Worm (Caenorhabditis elegans): ENCODE results near the gene C50F7.3.

The C50F7.3 gene

ce11 chrIV:7736616-7737015 lies 4.5 kb downstream of the C50F7.3 start:
- TF ChIP-seq zfp-2 (tag; optimal IDR thresholded peaks at IDR 0.05) (no peak), F44E2.7 (GFP tag; IDR thresholded peaks at IDR 0.05) (no peak), attf-4 (tag; optimal IDR thresholded peaks at IDR 0.05) (no peak), nhr-6 (tag; optimal IDR thresholded peaks at IDR 0.05) (no peak), aha-1 (tag) (no peak), ztf-11 (tag; optimal IDR thresholded peaks at IDR 0.05) (no peak), R02D3.7 (tag; optimal IDR thresholded peaks at IDR 0.05) (no peak)

DNA sequence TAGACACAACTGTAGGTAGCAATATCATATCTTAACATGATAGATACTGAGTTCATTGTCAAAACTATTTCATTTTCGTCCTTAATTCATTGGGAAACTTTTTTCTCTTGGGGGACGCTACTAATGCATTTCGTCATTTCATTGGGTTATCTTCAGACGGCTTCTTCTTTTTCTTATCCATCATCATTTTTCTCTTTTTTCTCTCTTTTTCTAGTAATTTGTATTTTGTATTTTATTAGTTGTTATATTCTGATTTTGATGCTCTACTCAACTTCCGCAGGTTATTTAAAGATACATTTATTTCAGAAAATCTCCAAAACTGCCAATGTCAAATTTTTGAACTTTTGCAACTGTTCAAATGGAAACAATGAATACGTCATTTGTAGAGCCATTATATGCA lies 11.4 kb downstream of the C50F7.3 start, which contains the start of gene npr-35:
TSS of gene npr-35 (plus strand) at position 301 of the 400 bp plus-strand sequence.
- TF ChIP-seq gei-8 (GFP tag; optimal IDR thresholded peaks at IDR 0.05) (no peak), unc-62 (GFP tag; optimal IDR thresholded peaks at IDR 0.05 in 1 of 2) (peak in 1 of 2 experiments; percentile 80), unc-62 (tag; optimal IDR thresholded peaks at IDR 0.05) (no peak)

- TF ChIP-seq ama-1 (optimal IDR thresholded peaks at IDR 0.05) (no peak), nhr-48 (tag; optimal IDR thresholded peaks at IDR 0.05) (no peak), zip-11 (GFP tag; IDR thresholded peaks at IDR 0.05) (no peak), ceh-44 (GFP tag; IDR thresholded peaks at IDR 0.05) (no peak), duxl-1 (tag; optimal IDR thresholded peaks at IDR 0.05; ENCODE audit: poor library complexity) (no peak), F49E8.2 (tag; optimal IDR thresholded peaks at IDR 0.05; ENCODE audit: borderline replicate concordance) (no peak), pqm-1 (tag; optimal IDR thresholded peaks at IDR 0.05) (peak; percentile 96), spr-3 (GFP tag; optimal IDR thresholded peaks at IDR 0.05) (no peak), nhr-102 (tag; optimal IDR thresholded peaks at IDR 0.05) (no peak), nhr-237 (tag; optimal IDR thresholded peaks at IDR 0.05) (no peak), php-3 (GFP tag; IDR thresholded peaks at IDR 0.05) (no peak), zfp-2 (tag; optimal IDR thresholded peaks at IDR 0.05) (no peak), egl-43 (GFP tag; IDR thresholded peaks at IDR 0.05) (no peak), unc-62 (GFP tag; optimal IDR thresholded peaks at IDR 0.05 in 1 of 2) (peak in 1 of 2 experiments; percentile 26), unc-62 (tag; optimal IDR thresholded peaks at IDR 0.05) (no peak), nhr-25 (tag; optimal IDR thresholded peaks at IDR 0.05; ENCODE audit: borderline replicate concordance, insufficient read depth) (no peak), dmd-6 (GFP tag; IDR thresholded peaks at IDR 0.05) (peak; percentile 7; the same call in 1 of the 2 replicates), nhr-28 (tag; optimal IDR thresholded peaks at IDR 0.05) (peak; percentile 80), dve-1 (tag; optimal IDR thresholded peaks at IDR 0.05; ENCODE audit: insufficient read depth) (no peak), fkh-10 (GFP tag; optimal IDR thresholded peaks at IDR 0.05) (no peak), mxl-3 (GFP tag; optimal IDR thresholded peaks at IDR 0.05) (no peak), mdl-1 (tag; optimal IDR thresholded peaks at IDR 0.05) (no peak), rbr-2 (tag; optimal IDR thresholded peaks at IDR 0.05) (no peak), lin-1 (GFP tag; IDR thresholded peaks at IDR 0.05) (no peak), nhr-76 (tag; optimal IDR thresholded peaks at IDR 0.05) (no peak), skn-1 (tag; optimal IDR thresholded peaks at IDR 0.05) (no peak), lin-13 (GFP tag; optimal IDR thresholded peaks at IDR 0.05) (no peak), daf-16 (GFP tag; optimal IDR thresholded peaks at IDR 0.05) (no peak), daf-16 (tag; optimal IDR thresholded peaks at IDR 0.05) (peak; percentile 93), dpl-1 (GFP tag; optimal IDR thresholded peaks at IDR 0.05) (no peak), zip-2 (tag; optimal IDR thresholded peaks at IDR 0.05) (no peak), lim-7 (GFP tag; IDR thresholded peaks at IDR 0.05) (no peak), ces-1 (GFP tag; optimal IDR thresholded peaks at IDR 0.05) (no peak), hmg-1.1 (GFP tag; IDR thresholded peaks at IDR 0.05) (no peak), snpc-4 (tag; optimal IDR thresholded peaks at IDR 0.05) (no peak), zag-1 (tag; optimal IDR thresholded peaks at IDR 0.05) (no peak), hlh-30 (tag; optimal IDR thresholded peaks at IDR 0.05; ENCODE audit: insufficient read depth) (no peak), F37D6.2 (tag; optimal IDR thresholded peaks at IDR 0.05) (no peak)
These were observed 15.7 kb downstream of the C50F7.3 start, which contains the start of gene klo-1 for ce11 chrIV:7747838-7748237. Gene klo-1 (minus strand): TSS chrIV:7748225.
